Fruit fly (Drosophila melanogaster): ENCODE results near the gene RpS2.
A peak's percentile ranks its signal among the peaks of the same experiment; 100 is the strongest.

The RpS2 gene

dm6 chr2L:9897296-9897695, at the start of gene RpS2:
Gene RpS2 (minus strand): TSS chr2L:9897552.
- TF ChIP-seq Abd-B (GFP tag; optimal IDR thresholded peaks at IDR 0.05) (no peak), sage (GFP tag; optimal IDR thresholded peaks at IDR 0.05) (no peak), Jra (GFP tag; optimal IDR thresholded peaks at IDR 0.05) (peak; percentile 47), Myc (optimal IDR thresholded peaks at IDR 0.05) (peak; percentile 53), lola (GFP tag; optimal IDR thresholded peaks at IDR 0.05) (no peak), Rel (GFP tag; optimal IDR thresholded peaks at IDR 0.05) (no peak), Rel (tag; optimal IDR thresholded peaks at IDR 0.05) (peak; percentile 2), CG9705 (GFP tag; optimal IDR thresholded peaks at IDR 0.05) (peak; percentile 25), br (GFP tag; optimal IDR thresholded peaks at IDR 0.05) (peak; percentile 51), pan (optimal IDR thresholded peaks at IDR 0.05) (no peak), GATAd (GFP tag; optimal IDR thresholded peaks at IDR 0.05) (no peak), OdsH (GFP tag; optimal IDR thresholded peaks at IDR 0.05) (peak; percentile 41), jim (GFP tag; optimal IDR thresholded peaks at IDR 0.05) (no peak), N (GFP tag; optimal IDR thresholded peaks at IDR 0.05) (no peak), CG32264 (GFP tag; optimal IDR thresholded peaks at IDR 0.05) (no peak), Hnf4 (GFP tag; optimal IDR thresholded peaks at IDR 0.05) (peak; percentile 79), tai (GFP tag; optimal IDR thresholded peaks at IDR 0.05) (no peak), foxo (GFP tag; optimal IDR thresholded peaks at IDR 0.05) (peak in 1 of 2 experiments; percentile 40), psq (GFP tag; optimal IDR thresholded peaks at IDR 0.05) (no peak), Dfd (GFP tag; optimal IDR thresholded peaks at IDR 0.05) (no peak), fru (GFP tag; optimal IDR thresholded peaks at IDR 0.05) (peak; percentile 32), h (GFP tag; optimal IDR thresholded peaks at IDR 0.05) (peak; percentile 48), HLH106 (tag; optimal IDR thresholded peaks at IDR 0.05) (no peak), dsf (GFP tag; optimal IDR thresholded peaks at IDR 0.05; ENCODE audit: borderline replicate concordance) (peak; percentile 47), brk (GFP tag; optimal IDR thresholded peaks at IDR 0.05) (peak; percentile 83), usp (GFP tag; optimal IDR thresholded peaks at IDR 0.05) (no peak), Dif (GFP tag; optimal IDR thresholded peaks at IDR 0.05; ENCODE audit: partially characterized antibody) (no peak), ey (GFP tag; optimal IDR thresholded peaks at IDR 0.05) (peak; percentile 9), Hr83 (GFP tag; optimal IDR thresholded peaks at IDR 0.05; ENCODE audit: poor library complexity, severe bottlenecking) (peak; percentile 71), CrebA (GFP tag; optimal IDR thresholded peaks at IDR 0.05; ENCODE audit: borderline replicate concordance) (no peak), Hr78 (GFP tag; optimal IDR thresholded peaks at IDR 0.05) (no peak), sv (GFP tag; optimal IDR thresholded peaks at IDR 0.05) (peak; percentile 19), Sp1 (GFP tag; optimal IDR thresholded peaks at IDR 0.05) (peak; percentile 62), Mio (GFP tag; optimal IDR thresholded peaks at IDR 0.05) (peak; percentile 8), rgr (GFP tag; optimal IDR thresholded peaks at IDR 0.05) (peak; percentile 69), woc (GFP tag; optimal IDR thresholded peaks at IDR 0.05) (no peak), dl (GFP tag; optimal IDR thresholded peaks at IDR 0.05; ENCODE audit: insufficient read depth in 1 of 2, partially characterized antibody in 2 of 2) (no peak), dmrt93B (GFP tag; optimal IDR thresholded peaks at IDR 0.05) (no peak), Vsx2 (GFP tag; optimal IDR thresholded peaks at IDR 0.05; ENCODE audit: partially characterized antibody) (no peak)

dm6 chr2L:9946051-9946450, 48.7 kb upstream of the RpS2 start:
- TF ChIP-seq Vsx2 (GFP tag; optimal IDR thresholded peaks at IDR 0.05; ENCODE audit: partially characterized antibody) (peak; percentile 56), Dif (GFP tag; optimal IDR thresholded peaks at IDR 0.05; ENCODE audit: partially characterized antibody) (peak; percentile 75), Hr83 (GFP tag; optimal IDR thresholded peaks at IDR 0.05; ENCODE audit: poor library complexity, severe bottlenecking) (peak; percentile 62), Myc (optimal IDR thresholded peaks at IDR 0.05) (no peak)

dm6 chr2L:9945086-9945485, 47.7 kb upstream of the RpS2 start:
- TF ChIP-seq br (GFP tag; optimal IDR thresholded peaks at IDR 0.05) (no peak), Hnf4 (GFP tag; optimal IDR thresholded peaks at IDR 0.05) (peak; percentile 39), Dfd (GFP tag; optimal IDR thresholded peaks at IDR 0.05) (no peak), jim (GFP tag; optimal IDR thresholded peaks at IDR 0.05) (no peak), tai (GFP tag; optimal IDR thresholded peaks at IDR 0.05) (no peak), psq (GFP tag; optimal IDR thresholded peaks at IDR 0.05) (no peak), Vsx2 (GFP tag; optimal IDR thresholded peaks at IDR 0.05; ENCODE audit: partially characterized antibody) (no peak), Hr83 (GFP tag; optimal IDR thresholded peaks at IDR 0.05; ENCODE audit: poor library complexity, severe bottlenecking) (no peak), dmrt93B (GFP tag; optimal IDR thresholded peaks at IDR 0.05) (no peak)
